Fruit fly (Drosophila melanogaster): ENCODE measurements around the gene Fhos.
A peak's percentile ranks its signal among the peaks of the same experiment; 100 is the strongest.

The Fhos gene

DNA sequence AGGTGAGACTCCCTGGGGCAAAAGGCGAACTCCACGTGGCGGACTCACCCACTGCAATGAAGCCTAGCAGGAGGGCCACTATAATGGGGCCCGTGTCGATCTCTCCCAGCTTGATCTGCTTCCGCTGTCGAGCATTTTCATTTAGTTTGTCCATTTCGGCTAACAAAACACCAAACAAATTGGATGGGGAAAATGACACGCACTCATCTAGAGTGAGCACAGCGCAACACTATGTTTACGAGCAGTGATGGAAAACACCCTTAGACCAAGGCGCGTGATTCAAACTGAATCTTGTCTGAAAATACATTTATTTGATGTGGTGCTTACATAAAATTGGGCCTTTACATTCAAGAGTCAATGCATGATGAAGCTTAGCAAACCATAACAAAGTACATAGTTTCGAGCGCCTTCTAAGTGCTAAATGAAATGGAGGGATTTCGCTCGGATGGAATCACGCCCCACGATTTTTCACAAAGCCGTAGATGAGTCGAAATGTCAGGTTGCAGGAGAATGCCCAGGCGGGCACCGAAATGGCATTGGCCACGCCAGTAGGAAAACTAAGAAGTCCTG is 33.3 kb upstream of the Fhos start, which contains the start of gene SrpRbeta (continued):
- TF ChIP-seq zfh2 (GFP tag; optimal IDR thresholded peaks at IDR 0.05) (peak; percentile 36), crp (GFP tag; optimal IDR thresholded peaks at IDR 0.05) (peak in 1 of 2 experiments; percentile 29), lmd (GFP tag; IDR thresholded peaks at IDR 0.05) (no peak), CG12769 (tag; optimal IDR thresholded peaks at IDR 0.05) (peak; percentile 34), CG18599 (GFP tag; optimal IDR thresholded peaks at IDR 0.05) (peak; percentile 24), sens-2 (GFP tag; IDR thresholded peaks at IDR 0.05) (no peak), vvl (GFP tag; IDR thresholded peaks at IDR 0.05) (peak; percentile 42; the same call in 1 of the 2 replicates), ci (GFP tag; IDR thresholded peaks at IDR 0.05) (peak; percentile 54; the same call in 1 of the 3 replicates), ro (GFP tag; IDR thresholded peaks at IDR 0.05) (no peak), CG10209 (GFP tag; optimal IDR thresholded peaks at IDR 0.05) (peak; percentile 6), crc (GFP tag; optimal IDR thresholded peaks at IDR 0.05) (no peak), fu2 (GFP tag; optimal IDR thresholded peaks at IDR 0.05) (peak; percentile 43), CG10543 (GFP tag; optimal IDR thresholded peaks at IDR 0.05) (peak; percentile 42), nau (GFP tag; optimal IDR thresholded peaks at IDR 0.05) (no peak), ind (GFP tag; optimal IDR thresholded peaks at IDR 0.05) (no peak), Pdp1 (GFP tag; optimal IDR thresholded peaks at IDR 0.05) (peak in 1 of 2 experiments; percentile 48), chm (GFP tag; IDR thresholded peaks at IDR 0.05) (no peak), Antp (GFP tag; optimal IDR thresholded peaks at IDR 0.05) (peak; percentile 23), Hmr (GFP tag; optimal IDR thresholded peaks at IDR 0.05) (peak; percentile 26), CG17186 (GFP tag; optimal IDR thresholded peaks at IDR 0.05) (peak; percentile 26), ERR (GFP tag; optimal IDR thresholded peaks at IDR 0.05) (peak; percentile 43), HmgZ (tag; optimal IDR thresholded peaks at IDR 0.05) (peak; percentile 71), CG1647 (GFP tag; optimal IDR thresholded peaks at IDR 0.05) (peak; percentile 6), CG8290 (GFP tag; optimal IDR thresholded peaks at IDR 0.05) (no peak), CG8290 (tag; optimal IDR thresholded peaks at IDR 0.05) (peak in 1 of 2 experiments; percentile 75), run (tag; optimal IDR thresholded peaks at IDR 0.05) (no peak), Scr (GFP tag; IDR thresholded peaks at IDR 0.05; ENCODE audit: partially characterized antibody) (no peak), CG33213 (GFP tag; optimal IDR thresholded peaks at IDR 0.05) (peak; percentile 54), tap (tag; optimal IDR thresholded peaks at IDR 0.05) (no peak), bowl (GFP tag; IDR thresholded peaks at IDR 0.05) (no peak), CG13296 (GFP tag; optimal IDR thresholded peaks at IDR 0.05) (peak; percentile 12), aop (GFP tag; IDR thresholded peaks at IDR 0.05) (no peak), CTCF (GFP tag; optimal IDR thresholded peaks at IDR 0.05) (peak; percentile 23), CG17359 (tag; optimal IDR thresholded peaks at IDR 0.05) (no peak), YL-1 (GFP tag; optimal IDR thresholded peaks at IDR 0.05) (peak; percentile 87), grau (tag; optimal IDR thresholded peaks at IDR 0.05) (peak; percentile 17), Rfx (GFP tag; IDR thresholded peaks at IDR 0.05) (peak; percentile 58), gro (GFP tag; optimal IDR thresholded peaks at IDR 0.05) (peak; percentile 60), CG10267 (tag; optimal IDR thresholded peaks at IDR 0.05) (peak; percentile 90), B-H2 (GFP tag; optimal IDR thresholded peaks at IDR 0.05) (peak; percentile 72), Mes4 (GFP tag; optimal IDR thresholded peaks at IDR 0.05) (no peak), CG34224 (GFP tag; IDR thresholded peaks at IDR 0.05; ENCODE audit: partially characterized antibody) (peak; percentile 21; the same call in 1 of the 3 replicates), lab (GFP tag; optimal IDR thresholded peaks at IDR 0.05) (peak; percentile 65), Ets65A (GFP tag) (peak; percentile 94), CG4424 (GFP tag; optimal IDR thresholded peaks at IDR 0.05) (peak; percentile 21), org-1 (GFP tag; optimal IDR thresholded peaks at IDR 0.05) (peak; percentile 24), CG11456 (GFP tag; IDR thresholded peaks at IDR 0.05) (peak; percentile 23; the same call in 1 of the 3 replicates), Ptx1 (GFP tag; IDR thresholded peaks at IDR 0.05) (no peak), mirr (GFP tag; optimal IDR thresholded peaks at IDR 0.05) (peak; percentile 43), CG12659 (GFP tag; optimal IDR thresholded peaks at IDR 0.05) (peak; percentile 47), CG1603 (tag; optimal IDR thresholded peaks at IDR 0.05) (peak; percentile 40)

Data from whole organism, embryonic.